Worm (Caenorhabditis elegans): ENCODE results near the gene math-48.

math-48 gene

DNA sequence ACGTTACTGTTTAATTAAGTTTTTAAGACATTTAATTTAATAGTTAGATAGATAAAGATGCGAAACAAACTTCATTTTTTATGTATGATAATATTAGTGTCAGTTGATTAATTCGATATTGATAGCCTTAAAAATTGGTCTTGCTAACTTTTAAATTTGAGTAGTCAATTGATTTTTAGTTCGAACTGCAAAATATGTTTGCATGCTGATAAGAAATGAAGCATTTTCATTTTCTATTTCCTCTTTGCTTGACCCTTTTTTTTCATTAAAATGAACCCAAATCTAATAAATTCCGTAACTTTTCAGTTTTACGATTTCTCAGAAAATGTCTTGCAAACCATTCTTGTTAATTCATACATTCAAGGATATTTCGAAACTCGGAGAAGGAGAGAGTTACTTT lies 41.2 kb downstream of the math-48 start, which contains the start of gene math-22:
TSS of gene math-22 (plus strand) at position 301 of the 400 bp plus-strand sequence.
- no peak for TF ChIP-seq unc-62 (GFP tag; optimal IDR thresholded peaks at IDR 0.05)

DNA sequence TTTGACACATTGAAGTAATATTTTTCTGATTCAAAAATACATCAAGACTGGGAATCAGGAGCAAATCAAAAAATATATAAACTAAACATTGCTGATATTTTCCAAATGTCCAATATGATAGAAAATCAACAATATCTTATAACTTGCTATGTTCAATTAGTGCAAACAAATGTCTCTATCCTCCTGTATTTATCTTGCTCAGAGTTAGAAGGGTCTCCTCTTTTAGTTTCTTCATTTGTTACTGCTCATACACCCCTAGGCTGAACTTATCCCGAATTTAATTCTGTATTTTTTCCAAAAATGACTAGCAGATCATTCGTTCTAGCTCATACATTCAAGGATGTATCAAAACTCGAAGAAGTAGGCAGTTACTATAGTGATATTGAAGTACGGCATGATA lies 44.3 kb downstream of the math-48 start, which contains the start of gene math-23:
TSS of gene math-23 (plus strand) at position 301 of the 400 bp plus-strand sequence.
- no peak for TF ChIP-seq unc-62 (GFP tag; optimal IDR thresholded peaks at IDR 0.05)

DNA sequence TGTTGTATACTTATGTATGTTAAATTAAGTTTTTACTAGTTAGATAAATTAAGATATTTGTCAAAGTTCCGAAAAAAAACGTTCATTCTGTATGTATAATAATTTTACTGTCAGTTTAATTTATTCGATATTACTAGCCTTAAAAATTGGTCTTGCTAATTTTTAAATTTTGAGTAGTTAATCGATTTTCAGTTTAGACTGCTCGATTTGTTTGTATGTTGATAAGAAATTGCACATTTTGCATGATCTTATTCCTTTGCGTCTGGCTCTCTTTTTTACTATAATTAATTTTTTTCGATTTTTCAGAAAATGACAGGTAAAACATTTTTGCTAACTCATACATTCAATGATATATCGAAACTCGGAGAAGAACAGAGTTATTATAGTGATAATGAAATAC lies 46.4 kb downstream of the math-48 start, which contains the start of gene math-24:
TSS of gene math-24 (plus strand) at position 301 of the 400 bp plus-strand sequence.
- TF ChIP-seq unc-62 (GFP tag; optimal IDR thresholded peaks at IDR 0.05): no peak

DNA sequence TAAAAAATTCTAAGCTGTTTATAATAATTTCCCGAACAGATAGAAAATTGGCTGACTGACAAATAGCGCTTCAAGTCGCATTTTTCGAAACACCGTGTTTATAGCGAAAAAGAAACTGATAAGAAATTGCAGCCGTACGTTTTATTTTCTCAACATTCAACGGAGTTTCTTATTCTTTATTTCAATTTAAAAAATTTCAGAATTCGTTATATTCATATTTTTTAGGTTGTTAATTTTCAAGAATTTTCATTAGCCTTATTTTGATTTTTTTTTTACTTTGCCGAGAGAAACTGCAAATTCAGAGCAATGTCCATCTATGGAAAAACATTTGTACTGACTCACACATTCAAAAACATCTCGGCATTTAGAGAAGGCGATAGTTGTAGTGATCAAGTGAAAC lies 48.4 kb downstream of the math-48 start, which contains the start of gene C46F9.6:
TSS of gene C46F9.6 (plus strand) at position 301 of the 400 bp plus-strand sequence.
- no peak for TF ChIP-seq unc-62 (GFP tag; optimal IDR thresholded peaks at IDR 0.05)

- no peak for TF ChIP-seq unc-62 (GFP tag; optimal IDR thresholded peaks at IDR 0.05)
Observed at ce11 chrII:1895762-1896161, 50.6 kb downstream of the math-48 start, which contains the start of gene math-25. math-25 (plus strand) TSS chrII:1896062.

All from whole organism, dauer.